Worm (Caenorhabditis elegans) whole organism, L1 larva: ENCODE data around the gene alp-1.

Source experiments
- C16A3.4 ChIP-seq: fragments of 150-350 bp; optimal IDR thresholded peaks from 2 replicates; lab custom pipeline; 2014; ENCODE audit warnings: missing biosample characterization, missing genetic modification characterization
- C34B4.2 ChIP-seq: sonication (generic microtip); optimal IDR thresholded peaks from 2 replicates; lab custom pipeline; 2017; ENCODE audit warnings: mild to moderate bottlenecking, missing genetic modification characterization, missing compliant biosample characterization
- Y116A8C.19 ChIP-seq: sonication (generic microtip); optimal IDR thresholded peaks from 2 replicates; lab custom pipeline; 2016; ENCODE audit warnings: missing compliant biosample characterization, missing genetic modification characterization, borderline replicate concordance
- aha-1 ChIP-seq: fragments of 150-350 bp; optimal IDR thresholded peaks from 2 replicates; lab custom pipeline; 2014; ENCODE audit warnings: missing biosample characterization, missing genetic modification characterization
- blmp-1 ChIP-seq: fragments of 150-350 bp; optimal IDR thresholded peaks from 2 replicates; lab custom pipeline; 2014; ENCODE audit warnings: missing biosample characterization, missing genetic modification characterization
- ceh-63 ChIP-seq: fragments of 200-800 bp; sonication (Bioruptor generic); optimal IDR thresholded peaks from 2 replicates; lab custom pipeline; 2018; ENCODE audit warnings: mild to moderate bottlenecking, missing genetic modification characterization, missing compliant biosample characterization
- ceh-8 ChIP-seq: fragments of 200-800 bp; sonication (Bioruptor generic); optimal IDR thresholded peaks from 2 replicates; lab custom pipeline; 2018; ENCODE audit warnings: mild to moderate bottlenecking, missing genetic modification characterization, moderate library complexity, missing compliant biosample characterization
- ceh-82 ChIP-seq, 3 experiments: fragments of 150-350 bp in 1 of 3; sonication (generic microtip) in 2 of 3; optimal IDR thresholded peaks; 2 replicates each; lab custom pipeline; 2014 to 2017; ENCODE audit warnings: missing biosample characterization in 3 of 3, missing genetic modification characterization in 3 of 3
- dsc-1 ChIP-seq: sonication (generic microtip); optimal IDR thresholded peaks from 2 replicates; lab custom pipeline; 2016; ENCODE audit warnings: mild to moderate bottlenecking, missing genetic modification characterization, missing compliant biosample characterization
- efl-1 ChIP-seq, 4 experiments: fragments of 150-350 bp; optimal IDR thresholded peaks in 3 of 4; peaks in 1 of 4; 1 replicate in 1 of 4; 2 replicates in 3 of 4; lab custom pipeline; 2014; ENCODE audit warnings: missing biosample characterization in 2 of 4, missing genetic modification characterization in 2 of 4, missing genetic modification reagents in 2 of 4
- egl-27 ChIP-seq, 2 experiments: fragments of 150-350 bp in 1 of 2; sonication (generic microtip); optimal IDR thresholded peaks; 3 replicates each; lab custom pipeline; 2017 to 2018; ENCODE audit warnings: missing biosample characterization in 2 of 2, missing genetic modification characterization in 2 of 2, missing genetic modification reagents in 2 of 2
- elt-2 ChIP-seq: sonication (generic microtip); optimal IDR thresholded peaks from 2 replicates; lab custom pipeline; 2016; ENCODE audit warnings: missing genetic modification characterization, mild to moderate bottlenecking, inconsistent platforms, missing compliant biosample characterization, missing genetic modification reagents
- elt-3 ChIP-seq, 6 experiments: fragments of 150-350 bp in 1 of 6; sonication (generic microtip); optimal IDR thresholded peaks; 2 replicates each; lab custom pipeline; 2017 to 2018; ENCODE audit warnings: missing biosample characterization in 6 of 6, missing genetic modification characterization in 6 of 6, inconsistent platforms in 1 of 6
- fkh-4 ChIP-seq: sonication (generic microtip); optimal IDR thresholded peaks from 2 replicates; lab custom pipeline; 2016; ENCODE audit warnings: missing compliant biosample characterization, missing genetic modification characterization, borderline replicate concordance
- fkh-8 ChIP-seq: sonication (generic microtip); optimal IDR thresholded peaks from 2 replicates; lab custom pipeline; 2016; ENCODE audit warnings: mild to moderate bottlenecking, missing genetic modification characterization, missing compliant biosample characterization
- irx-1 ChIP-seq: sonication (generic microtip); optimal IDR thresholded peaks from 2 replicates; lab custom pipeline; 2016; ENCODE audit warnings: missing genetic modification characterization, missing compliant biosample characterization
- isw-1 ChIP-seq: fragments of 200-800 bp; sonication (Bioruptor generic); IDR thresholded peaks from 2 replicates; pipeline ENCODE4 v1.3.6; 2022; ENCODE audit warnings: missing genetic modification characterization, missing compliant biosample characterization
- lin-14 ChIP-seq: fragments of 200-800 bp; sonication (Bioruptor generic); optimal IDR thresholded peaks from 2 replicates; lab custom pipeline; 2018; ENCODE audit warnings: mild to moderate bottlenecking, missing genetic modification characterization, moderate library complexity, missing compliant biosample characterization
- lin-15B ChIP-seq: fragments of 150-350 bp; sonication (generic microtip); optimal IDR thresholded peaks from 3 replicates; lab custom pipeline; 2014; ENCODE audit warnings: missing biosample characterization, missing genetic modification characterization
- lin-35 ChIP-seq, 2 experiments: fragments of 150-350 bp; optimal IDR thresholded peaks; 2 replicates each; lab custom pipeline; 2014; ENCODE audit warnings: missing biosample characterization in 2 of 2, missing genetic modification characterization in 2 of 2, missing genetic modification reagents in 2 of 2
- lir-3 ChIP-seq: sonication (generic microtip); optimal IDR thresholded peaks from 2 replicates; lab custom pipeline; 2016; ENCODE audit warnings: mild to moderate bottlenecking, missing genetic modification characterization, moderate library complexity, missing compliant biosample characterization; ENCODE audit not compliant: poor library complexity
- mef-2 ChIP-seq: fragments of 150-350 bp; optimal IDR thresholded peaks from 2 replicates; lab custom pipeline; 2014; ENCODE audit warnings: missing biosample characterization, missing genetic modification characterization
- mep-1 ChIP-seq: fragments of 150-350 bp; optimal IDR thresholded peaks from 2 replicates; lab custom pipeline; 2014; ENCODE audit warnings: missing biosample characterization, missing genetic modification characterization
- nhr-19 ChIP-seq: fragments of 200-800 bp; sonication (Bioruptor generic); conservative IDR thresholded peaks from 2 replicates; pipeline ENCODE4 v1.3.6; 2022; ENCODE audit warnings: missing genetic modification characterization, missing compliant biosample characterization
- nhr-237 ChIP-seq: fragments of 150-350 bp; optimal IDR thresholded peaks from 2 replicates; lab custom pipeline; 2014; ENCODE audit warnings: missing biosample characterization, missing genetic modification characterization
- nhr-47 ChIP-seq: sonication (generic microtip); optimal IDR thresholded peaks from 2 replicates; lab custom pipeline; 2016; ENCODE audit warnings: mild to moderate bottlenecking, missing genetic modification characterization, moderate library complexity, missing compliant biosample characterization
- nhr-71 ChIP-seq: sonication (generic microtip); optimal IDR thresholded peaks from 2 replicates; lab custom pipeline; 2016; ENCODE audit warnings: mild to moderate bottlenecking, missing genetic modification characterization, moderate library complexity, missing compliant biosample characterization
- nhr-77 ChIP-seq: fragments of 150-350 bp; optimal IDR thresholded peaks from 2 replicates; lab custom pipeline; 2014; ENCODE audit warnings: missing biosample characterization, missing genetic modification characterization
- nhr-85 ChIP-seq: sonication (generic microtip); peaks from one replicate; lab custom pipeline; 2016; ENCODE audit warnings: missing genetic modification characterization, inconsistent platforms, missing compliant biosample characterization
- pag-3 ChIP-seq: sonication (generic microtip); optimal IDR thresholded peaks from 2 replicates; lab custom pipeline; 2017; ENCODE audit warnings: missing genetic modification characterization, mild to moderate bottlenecking, missing compliant biosample characterization, antibody characterized with exemption, borderline replicate concordance; ENCODE audit not compliant: insufficient read depth
- pax-3 ChIP-seq: fragments of 200-800 bp; sonication (Bioruptor generic); optimal IDR thresholded peaks from 2 replicates; lab custom pipeline; 2018; ENCODE audit warnings: mild to moderate bottlenecking, missing genetic modification characterization, moderate library complexity, missing compliant biosample characterization
- pqm-1 ChIP-seq: sonication (generic microtip); optimal IDR thresholded peaks from 3 replicates; lab custom pipeline; 2017; ENCODE audit warnings: missing biosample characterization, missing genetic modification characterization
- rnt-1 ChIP-seq: sonication (generic microtip); optimal IDR thresholded peaks from 2 replicates; lab custom pipeline; 2016; ENCODE audit warnings: mild to moderate bottlenecking, missing genetic modification characterization, moderate library complexity, missing compliant biosample characterization
- skn-1 ChIP-seq: fragments of 150-350 bp; optimal IDR thresholded peaks from 2 replicates; lab custom pipeline; 2014; ENCODE audit warnings: missing biosample characterization, missing genetic modification characterization
- snpc-4 ChIP-seq: fragments of 150-350 bp; optimal IDR thresholded peaks from 2 replicates; lab custom pipeline; 2014; ENCODE audit warnings: missing biosample characterization, missing genetic modification characterization
- snu-23 ChIP-seq: sonication (generic microtip); optimal IDR thresholded peaks from 2 replicates; lab custom pipeline; 2016; ENCODE audit warnings: missing genetic modification characterization, missing compliant biosample characterization
- swsn-7 ChIP-seq: sonication (generic microtip); optimal IDR thresholded peaks from 2 replicates; lab custom pipeline; 2016; ENCODE audit warnings: missing genetic modification characterization, missing compliant biosample characterization
- tbx-2 ChIP-seq: sonication (generic microtip); optimal IDR thresholded peaks from 2 replicates; lab custom pipeline; 2016; ENCODE audit warnings: missing genetic modification characterization, missing compliant biosample characterization
- unc-130 ChIP-seq: fragments of 150-350 bp; optimal IDR thresholded peaks from 2 replicates; lab custom pipeline; 2017; ENCODE audit warnings: missing biosample characterization, missing genetic modification characterization, inconsistent platforms
- unc-30 ChIP-seq: sonication (generic microtip); optimal IDR thresholded peaks from 2 replicates; lab custom pipeline; 2017; ENCODE audit warnings: missing biosample characterization, missing genetic modification characterization

Gene alp-1

DNA sequence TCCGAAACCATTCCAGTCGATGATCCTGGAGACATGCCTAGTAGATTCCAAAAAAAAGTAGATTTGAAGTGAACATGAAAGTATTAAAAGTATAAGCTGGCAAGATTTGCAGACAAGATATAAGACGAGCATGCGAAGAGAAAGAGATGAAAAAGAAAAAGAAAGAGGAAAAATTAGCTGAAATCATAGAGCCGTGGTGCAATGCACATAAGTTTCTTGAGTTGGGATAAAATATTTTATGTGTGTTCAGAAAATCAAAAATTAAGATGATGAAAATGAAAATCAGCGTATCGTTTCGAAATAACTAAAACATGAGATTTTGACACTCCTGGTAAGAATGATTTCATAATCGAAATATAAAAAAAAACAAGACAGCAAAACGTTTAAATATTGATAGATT lies 7.8 kb upstream of the alp-1 start, which contains the start of gene T11B7.2:
TSS of gene T11B7.2 (minus strand) at position 101 of the 400 bp plus-strand sequence.
- TF ChIP-seq egl-27 (tag; optimal IDR thresholded peaks at IDR 0.05; lab: Kevin White, UChicago) (no peak), ceh-63 (GFP tag; lab: Kevin White, UChicago) (no peak), snu-23 (GFP tag; lab: Kevin White, UChicago) (no peak), dsc-1 (tag; lab: Kevin White, UChicago) (peak; percentile 1), blmp-1 (tag; lab: Kevin White, UChicago) (no peak), Y116A8C.19 (no peak), mep-1 (no peak), snpc-4 (tag; lab: Kevin White, UChicago) (no peak), ceh-8 (no peak), efl-1 (optimal IDR thresholded peaks at IDR 0.05; lab: Kevin White, UChicago) (no peak), efl-1 (GFP tag; optimal IDR thresholded peaks at IDR 0.05 in 1 of 2; lab: Kevin White, UChicago) (peak in 1 of 2 experiments; percentile 11), nhr-71 (tag; lab: Kevin White, UChicago) (no peak), elt-3 (tag; optimal IDR thresholded peaks at IDR 0.05; lab: Kevin White, UChicago) (no peak), nhr-237 (no peak)

DNA sequence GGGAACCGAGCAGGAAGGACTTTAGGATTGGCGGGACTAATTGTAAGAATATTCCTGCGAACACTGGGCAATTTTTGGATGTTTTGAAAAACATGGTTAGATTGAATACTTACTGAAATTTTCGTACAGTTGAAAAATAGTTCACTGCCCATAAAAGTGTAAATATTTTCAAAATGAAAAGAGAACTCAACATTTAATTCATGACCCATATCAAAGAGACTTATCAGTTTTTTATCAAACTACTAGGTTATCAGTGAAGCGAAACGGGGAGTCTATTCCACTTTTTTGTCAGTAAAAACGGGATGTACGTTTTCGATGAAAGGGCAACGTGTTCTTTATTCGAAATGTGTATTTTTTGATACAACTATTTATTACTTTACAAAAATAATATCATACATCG lies 6.4 kb upstream of the alp-1 start:
- TF ChIP-seq efl-1 (optimal IDR thresholded peaks at IDR 0.05; lab: Kevin White, UChicago): no peak
- TF ChIP-seq efl-1 (GFP tag; optimal IDR thresholded peaks at IDR 0.05 in 1 of 2; lab: Kevin White, UChicago): peak in 1 of 2 experiments; percentile 50
- no peak for TF ChIP-seq nhr-77 (tag; lab: Kevin White, UChicago)
- peak; percentile 68 for TF ChIP-seq elt-2 (tag; lab: Kevin White, UChicago)

DNA sequence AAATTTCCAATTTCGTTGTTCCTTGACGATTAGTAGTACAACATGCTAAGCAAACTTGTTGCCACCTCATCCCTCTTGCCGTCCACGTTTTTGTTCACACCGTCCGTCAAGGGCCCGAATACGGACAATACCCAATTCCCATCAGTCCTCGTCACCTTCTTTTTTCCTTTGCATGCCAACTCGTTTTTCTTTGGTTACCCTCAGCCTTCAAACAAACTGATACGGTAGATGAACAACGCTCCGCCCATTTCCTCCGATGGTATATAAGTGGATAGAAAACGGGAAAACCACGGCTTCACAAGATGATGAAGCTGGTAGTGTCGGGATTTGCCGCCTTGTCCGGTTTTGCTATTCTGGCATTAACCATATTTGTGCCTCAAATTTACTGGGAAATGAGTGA lies 4.4 kb upstream of the alp-1 start, which contains the start of gene col-118:
TSS of gene col-118 (plus strand) at position 301 of the 400 bp plus-strand sequence.
- TF ChIP-seq fkh-8 (no peak), swsn-7 (no peak), ceh-82 (tag; optimal IDR thresholded peaks at IDR 0.05; lab: Kevin White, UChicago) (no peak), aha-1 (tag; lab: Kevin White, UChicago) (no peak), rnt-1 (tag; lab: Kevin White, UChicago) (no peak), nhr-71 (tag; lab: Kevin White, UChicago) (no peak), elt-3 (tag; optimal IDR thresholded peaks at IDR 0.05; lab: Kevin White, UChicago) (no peak), C34B4.2 (tag; lab: Kevin White, UChicago) (no peak), C16A3.4 (tag; lab: Kevin White, UChicago) (no peak), nhr-85 (tag; lab: Kevin White, UChicago) (no peak)
- TF ChIP-seq, all 84 proteins: peak for 0

DNA sequence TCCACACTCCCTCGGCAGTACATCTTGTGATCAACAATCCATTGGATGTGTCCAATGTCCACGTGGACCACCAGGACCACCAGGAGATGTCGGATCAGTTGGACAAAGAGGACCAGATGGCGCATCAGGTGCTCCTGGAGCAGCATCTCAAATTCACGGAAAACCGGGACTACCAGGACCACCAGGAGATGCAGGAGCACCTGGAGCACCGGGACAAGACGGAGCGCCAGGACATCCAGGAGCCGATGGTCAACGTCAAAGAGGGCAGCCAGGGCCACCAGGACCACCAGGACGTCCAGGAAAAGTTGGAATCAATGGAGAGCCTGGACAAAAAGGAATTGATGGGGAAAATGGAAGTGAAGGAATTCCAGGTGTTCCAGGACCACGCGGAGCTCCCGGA lies 3.3 kb upstream of the alp-1 start:
- TF ChIP-seq efl-1 (optimal IDR thresholded peaks at IDR 0.05; lab: Kevin White, UChicago): no peak
- peak in 1 of 2 experiments; percentile 56 for TF ChIP-seq efl-1 (GFP tag; optimal IDR thresholded peaks at IDR 0.05 in 1 of 2; lab: Kevin White, UChicago)
- TF ChIP-seq unc-130 (tag; lab: Kevin White, UChicago): no peak

DNA sequence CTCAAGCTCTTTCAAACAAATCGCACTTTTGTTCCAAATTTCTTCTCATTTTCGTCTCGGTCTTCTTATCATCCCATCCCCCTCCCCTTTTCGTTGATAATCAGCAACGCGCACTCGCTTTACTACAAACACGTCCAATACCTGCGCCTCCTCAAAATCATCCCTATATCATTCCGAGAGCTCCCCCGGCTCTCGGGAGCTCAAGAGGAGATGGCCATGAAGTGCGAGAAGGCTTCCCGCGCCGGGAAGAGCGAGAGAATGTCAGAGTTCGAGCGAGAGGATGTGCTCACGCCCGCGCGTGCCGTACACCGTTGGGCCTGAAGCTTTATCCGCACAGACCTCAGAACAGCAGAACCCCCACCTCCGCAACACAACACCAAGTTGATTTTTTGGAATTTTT lies 1.5 kb upstream of the alp-1 start:
- no peak for TF ChIP-seq pqm-1
- no peak for TF ChIP-seq irx-1 (tag; lab: Kevin White, UChicago)
- TF ChIP-seq efl-1 (optimal IDR thresholded peaks at IDR 0.05; lab: Kevin White, UChicago): no peak
- TF ChIP-seq efl-1 (GFP tag; optimal IDR thresholded peaks at IDR 0.05 in 1 of 2; lab: Kevin White, UChicago): no peak
- TF ChIP-seq fkh-4 (tag; lab: Kevin White, UChicago): no peak
- no peak for TF ChIP-seq lin-15B
- peak; percentile 65 for TF ChIP-seq lin-14 (GFP tag; lab: Kevin White, UChicago)
- peak; percentile 45 for TF ChIP-seq rnt-1 (tag; lab: Kevin White, UChicago)
- TF ChIP-seq skn-1: peak; percentile 5
- no peak for TF ChIP-seq nhr-47 (tag; lab: Kevin White, UChicago)
- no peak for TF ChIP-seq mep-1
- TF ChIP-seq elt-2 (tag; lab: Kevin White, UChicago): no peak
- no peak for TF ChIP-seq nhr-71 (tag; lab: Kevin White, UChicago)
- TF ChIP-seq unc-30: no peak
- no peak for TF ChIP-seq lir-3 (tag; lab: Kevin White, UChicago)
- no peak for TF ChIP-seq lin-35 (GFP tag; optimal IDR thresholded peaks at IDR 0.05; lab: Kevin White, UChicago)
- TF ChIP-seq tbx-2 (tag; lab: Kevin White, UChicago): no peak
- TF ChIP-seq ceh-8: no peak
- TF ChIP-seq nhr-19 (GFP tag; lab: Robert Waterston, UW): no peak
- no peak for TF ChIP-seq pax-3 (tag; lab: Kevin White, UChicago)
- TF ChIP-seq aha-1 (tag; lab: Kevin White, UChicago): no peak
- TF ChIP-seq mef-2 (tag; lab: Kevin White, UChicago): no peak
- TF ChIP-seq ceh-82 (tag; optimal IDR thresholded peaks at IDR 0.05; lab: Kevin White, UChicago): no peak
- TF ChIP-seq isw-1 (GFP tag; lab: Robert Waterston, UW): no peak
- no peak for TF ChIP-seq unc-130 (tag; lab: Kevin White, UChicago)
- TF ChIP-seq pag-3 (tag; lab: Kevin White, UChicago): no peak
